Fruit fly (Drosophila melanogaster): ENCODE measurements around the gene r.

r gene

dm6 chrX:16610601-16611058 is 44.5 kb upstream of the r start, which contains the start of gene mbt (continued):
- TF ChIP-seq H15 (GFP tag; IDR thresholded peaks at IDR 0.05) (no peak), CG7357 (GFP tag; IDR thresholded peaks at IDR 0.05) (no peak), Dek (tag; optimal IDR thresholded peaks at IDR 0.05) (no peak), NFAT (GFP tag; IDR thresholded peaks at IDR 0.05) (no peak), dpn (GFP tag; optimal IDR thresholded peaks at IDR 0.05) (peak in 1 of 2 experiments; percentile 23), tio (GFP tag; optimal IDR thresholded peaks at IDR 0.05) (no peak), CG43689 (GFP tag; IDR thresholded peaks at IDR 0.05) (no peak), CG6813 (GFP tag; optimal IDR thresholded peaks at IDR 0.05) (no peak), toy (GFP tag; IDR thresholded peaks at IDR 0.05) (no peak), fd96Cb (tag; optimal IDR thresholded peaks at IDR 0.05) (no peak), CG17912 (GFP tag; optimal IDR thresholded peaks at IDR 0.05) (peak; percentile 16), al (GFP tag; IDR thresholded peaks at IDR 0.05) (no peak), eyg (GFP tag; optimal IDR thresholded peaks at IDR 0.05) (no peak), Nf-YC (tag; optimal IDR thresholded peaks at IDR 0.05) (peak; percentile 45), CG31441 (GFP tag; IDR thresholded peaks at IDR 0.05) (no peak), Tbp (GFP tag; optimal IDR thresholded peaks at IDR 0.05) (no peak), fd64A (GFP tag; optimal IDR thresholded peaks at IDR 0.05) (no peak), crol (GFP tag; IDR thresholded peaks at IDR 0.05) (no peak), p53 (GFP tag; optimal IDR thresholded peaks at IDR 0.05) (peak; percentile 58), CG10431 (GFP tag; optimal IDR thresholded peaks at IDR 0.05) (no peak), NfI (GFP tag; optimal IDR thresholded peaks at IDR 0.05) (no peak), odd (GFP tag; optimal IDR thresholded peaks at IDR 0.05) (no peak), Kr (GFP tag; optimal IDR thresholded peaks at IDR 0.05) (no peak), oc (tag; optimal IDR thresholded peaks at IDR 0.05) (no peak), lov (optimal IDR thresholded peaks at IDR 0.05) (no peak), lov (GFP tag; IDR thresholded peaks at IDR 0.05) (no peak), stc (GFP tag; IDR thresholded peaks at IDR 0.05) (no peak), NK7.1 (GFP tag; optimal IDR thresholded peaks at IDR 0.05) (no peak), CG30020 (tag; optimal IDR thresholded peaks at IDR 0.05) (peak; percentile 43), MESR4 (GFP tag; optimal IDR thresholded peaks at IDR 0.05) (peak; percentile 94), tx (GFP tag; optimal IDR thresholded peaks at IDR 0.05) (no peak), Mrtf (GFP tag; IDR thresholded peaks at IDR 0.05) (no peak), kay (GFP tag; optimal IDR thresholded peaks at IDR 0.05) (no peak), CG12299 (tag; optimal IDR thresholded peaks at IDR 0.05) (no peak), Atf6 (GFP tag; IDR thresholded peaks at IDR 0.05) (no peak), CG6654 (GFP tag; optimal IDR thresholded peaks at IDR 0.05) (no peak), Six4 (GFP tag; optimal IDR thresholded peaks at IDR 0.05) (no peak), CG10321 (GFP tag; IDR thresholded peaks at IDR 0.05) (no peak), cwo (GFP tag; optimal IDR thresholded peaks at IDR 0.05) (no peak), CG14710 (tag; optimal IDR thresholded peaks at IDR 0.05) (peak; percentile 67), unpg (GFP tag; optimal IDR thresholded peaks at IDR 0.05) (no peak), CG7556 (GFP tag; optimal IDR thresholded peaks at IDR 0.05) (peak; percentile 10), zf30C (GFP tag; optimal IDR thresholded peaks at IDR 0.05) (no peak), Vsx1 (GFP tag; optimal IDR thresholded peaks at IDR 0.05) (no peak), org-1 (GFP tag; optimal IDR thresholded peaks at IDR 0.05) (no peak), CG32532 (GFP tag; IDR thresholded peaks at IDR 0.05) (peak; percentile 21; the same call in 1 of the 2 replicates), Oli (tag; optimal IDR thresholded peaks at IDR 0.05) (no peak), CG34376 (GFP tag; optimal IDR thresholded peaks at IDR 0.05) (peak; percentile 62), CG33213 (GFP tag; optimal IDR thresholded peaks at IDR 0.05) (peak; percentile 8), CG7987 (GFP tag; optimal IDR thresholded peaks at IDR 0.05) (no peak), Taf1 (GFP tag; IDR thresholded peaks at IDR 0.05) (no peak), ac (GFP tag; optimal IDR thresholded peaks at IDR 0.05) (no peak)
